Fruit fly (Drosophila melanogaster): ENCODE measurements around the gene elm.
A peak's percentile ranks its signal among the peaks of the same experiment; 100 is the strongest.

elm gene

dm6 chr3R:5654692-5655181 is at the start of gene elm, which contains the start of gene MED27:
elm (minus strand) TSS chr3R:5654861.
MED27 (plus strand) TSS chr3R:5655139.
- TF ChIP-seq ovo (GFP tag; optimal IDR thresholded peaks at IDR 0.05) = peak; percentile 97
- TF ChIP-seq CG12768 (GFP tag; optimal IDR thresholded peaks at IDR 0.05) = peak; percentile 90
- no peak for TF ChIP-seq CG5204 (GFP tag; optimal IDR thresholded peaks at IDR 0.05)
- peak; percentile 98 for TF ChIP-seq toe (GFP tag; optimal IDR thresholded peaks at IDR 0.05)
- TF ChIP-seq Clk (GFP tag; optimal IDR thresholded peaks at IDR 0.05) = peak; percentile 87
- peak; percentile 80 for TF ChIP-seq pad (GFP tag; optimal IDR thresholded peaks at IDR 0.05)
- peak; percentile 94 for TF ChIP-seq CG11617 (GFP tag; optimal IDR thresholded peaks at IDR 0.05)
- TF ChIP-seq bab1 (GFP tag; optimal IDR thresholded peaks at IDR 0.05) = peak; percentile 90
- TF ChIP-seq cnc (optimal IDR thresholded peaks at IDR 0.05) = no peak
- TF ChIP-seq Mnt (GFP tag; optimal IDR thresholded peaks at IDR 0.05) = peak; percentile 87
- peak; percentile 84 for TF ChIP-seq CG33017 (tag; optimal IDR thresholded peaks at IDR 0.05)
- no peak for TF ChIP-seq kay (GFP tag; ENCODE audit: borderline replicate concordance)
- peak; percentile 91 for TF ChIP-seq CG7045 (GFP tag; optimal IDR thresholded peaks at IDR 0.05)
- TF ChIP-seq CG1620 (GFP tag; optimal IDR thresholded peaks at IDR 0.05) = peak; percentile 98
- TF ChIP-seq tj (GFP tag; optimal IDR thresholded peaks at IDR 0.05) = peak; percentile 86
- peak; percentile 84 for TF ChIP-seq CG14711 (tag; optimal IDR thresholded peaks at IDR 0.05)
- TF ChIP-seq cic (GFP tag; optimal IDR thresholded peaks at IDR 0.05) = peak; percentile 61
- TF ChIP-seq Crg-1 (GFP tag; optimal IDR thresholded peaks at IDR 0.05) = peak; percentile 90
- peak; percentile 87 for TF ChIP-seq Hr96 (GFP tag; optimal IDR thresholded peaks at IDR 0.05)
- TF ChIP-seq CG7101 (tag; optimal IDR thresholded peaks at IDR 0.05) = peak; percentile 92

dm6 chr3R:5701104-5701503 is 46.4 kb upstream of the elm start:
- peak; percentile 19 for TF ChIP-seq bab1 (GFP tag; optimal IDR thresholded peaks at IDR 0.05)
- TF ChIP-seq cic (GFP tag; optimal IDR thresholded peaks at IDR 0.05) = no peak

dm6 chr3R:5696384-5696783 is 41.7 kb upstream of the elm start:
- no peak for TF ChIP-seq CG14711 (tag; optimal IDR thresholded peaks at IDR 0.05)
- TF ChIP-seq cic (GFP tag; optimal IDR thresholded peaks at IDR 0.05) = no peak
- peak; percentile 23 for TF ChIP-seq CG7045 (GFP tag; optimal IDR thresholded peaks at IDR 0.05)
- TF ChIP-seq ovo (GFP tag; optimal IDR thresholded peaks at IDR 0.05) = no peak
- no peak for TF ChIP-seq Crg-1 (GFP tag; optimal IDR thresholded peaks at IDR 0.05)
- TF ChIP-seq CG1620 (GFP tag; optimal IDR thresholded peaks at IDR 0.05) = no peak
- no peak for TF ChIP-seq CG7101 (tag; optimal IDR thresholded peaks at IDR 0.05)

dm6 chr3R:5694461-5694860 is 39.8 kb upstream of the elm start:
- TF ChIP-seq Crg-1 (GFP tag; optimal IDR thresholded peaks at IDR 0.05) (peak; percentile 52), tj (GFP tag; optimal IDR thresholded peaks at IDR 0.05) (peak; percentile 2), cic (GFP tag; optimal IDR thresholded peaks at IDR 0.05) (no peak), Hr96 (GFP tag; optimal IDR thresholded peaks at IDR 0.05) (peak; percentile 63), CG12768 (GFP tag; optimal IDR thresholded peaks at IDR 0.05) (peak; percentile 55), kay (GFP tag; ENCODE audit: borderline replicate concordance) (peak; percentile 92), CG7045 (GFP tag; optimal IDR thresholded peaks at IDR 0.05) (peak; percentile 70), Clk (GFP tag; optimal IDR thresholded peaks at IDR 0.05) (no peak), CG33017 (tag; optimal IDR thresholded peaks at IDR 0.05) (peak; percentile 84), toe (GFP tag; optimal IDR thresholded peaks at IDR 0.05) (no peak), bab1 (GFP tag; optimal IDR thresholded peaks at IDR 0.05) (peak; percentile 94), CG11617 (GFP tag; optimal IDR thresholded peaks at IDR 0.05) (peak; percentile 48), CG1620 (GFP tag; optimal IDR thresholded peaks at IDR 0.05) (peak; percentile 11), CG5204 (GFP tag; optimal IDR thresholded peaks at IDR 0.05) (peak; percentile 34), cnc (optimal IDR thresholded peaks at IDR 0.05) (no peak), CG7101 (tag; optimal IDR thresholded peaks at IDR 0.05) (peak; percentile 83), CG14711 (tag; optimal IDR thresholded peaks at IDR 0.05) (peak; percentile 71), Mnt (GFP tag; optimal IDR thresholded peaks at IDR 0.05) (no peak), ovo (GFP tag; optimal IDR thresholded peaks at IDR 0.05) (peak; percentile 28), pad (GFP tag; optimal IDR thresholded peaks at IDR 0.05) (peak; percentile 30)

- TF ChIP-seq CG11617 (GFP tag; optimal IDR thresholded peaks at IDR 0.05) (no peak), ovo (GFP tag; optimal IDR thresholded peaks at IDR 0.05) (no peak), Hr96 (GFP tag; optimal IDR thresholded peaks at IDR 0.05) (no peak), CG12768 (GFP tag; optimal IDR thresholded peaks at IDR 0.05) (no peak), kay (GFP tag; ENCODE audit: borderline replicate concordance) (no peak), toe (GFP tag; optimal IDR thresholded peaks at IDR 0.05) (no peak), pad (GFP tag; optimal IDR thresholded peaks at IDR 0.05) (no peak), tj (GFP tag; optimal IDR thresholded peaks at IDR 0.05) (no peak), CG5204 (GFP tag; optimal IDR thresholded peaks at IDR 0.05) (no peak), Mnt (GFP tag; optimal IDR thresholded peaks at IDR 0.05) (no peak), CG1620 (GFP tag; optimal IDR thresholded peaks at IDR 0.05) (no peak), Crg-1 (GFP tag; optimal IDR thresholded peaks at IDR 0.05) (no peak), Clk (GFP tag; optimal IDR thresholded peaks at IDR 0.05) (no peak), cic (GFP tag; optimal IDR thresholded peaks at IDR 0.05) (no peak), CG7101 (tag; optimal IDR thresholded peaks at IDR 0.05) (no peak), CG7045 (GFP tag; optimal IDR thresholded peaks at IDR 0.05) (no peak), CG33017 (tag; optimal IDR thresholded peaks at IDR 0.05) (no peak)
Measured at dm6 chr3R:5693186-5693585, 38.5 kb upstream of the elm start, which contains the start of gene CG2104. CG2104 (minus strand) TSS chr3R:5693286.

- TF ChIP-seq CG7045 (GFP tag; optimal IDR thresholded peaks at IDR 0.05) (no peak), CG12768 (GFP tag; optimal IDR thresholded peaks at IDR 0.05) (no peak), tj (GFP tag; optimal IDR thresholded peaks at IDR 0.05) (no peak), ovo (GFP tag; optimal IDR thresholded peaks at IDR 0.05) (no peak), CG33017 (tag; optimal IDR thresholded peaks at IDR 0.05) (no peak), CG14711 (tag; optimal IDR thresholded peaks at IDR 0.05) (no peak), CG5204 (GFP tag; optimal IDR thresholded peaks at IDR 0.05) (no peak)
Measured at dm6 chr3R:5691042-5691441, 36.4 kb upstream of the elm start.

All from whole organism, adult.